Worm (Caenorhabditis elegans): ENCODE data around the gene H20E11.1.
A peak's percentile ranks its signal among the peaks of the same experiment; 100 is the strongest.

H20E11.1 gene

DNA sequence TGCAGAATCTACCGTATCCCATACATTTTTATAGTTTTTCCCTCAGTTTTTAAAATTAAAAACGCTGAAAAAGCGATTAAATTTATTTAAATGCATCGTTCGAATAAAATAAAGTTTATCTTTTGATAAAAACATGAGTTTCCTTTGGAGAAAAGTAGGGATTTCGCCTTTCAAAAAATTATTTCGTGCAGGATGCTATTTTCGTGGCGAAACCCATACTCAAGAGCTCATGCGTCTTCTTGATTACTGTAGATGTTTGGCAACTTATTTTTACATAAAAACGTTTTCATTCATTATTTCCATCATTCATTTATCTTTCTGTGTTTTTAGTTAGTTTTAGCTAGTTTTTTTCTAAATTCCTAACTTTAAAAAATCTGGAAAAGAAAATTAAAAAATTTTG, 40.0 kb upstream of the H20E11.1 start:
- no peak for TF ChIP-seq elt-3 (tag; optimal IDR thresholded peaks at IDR 0.05)
- TF ChIP-seq nhr-77 (tag; optimal IDR thresholded peaks at IDR 0.05): no peak
- TF ChIP-seq nhr-129 (tag; optimal IDR thresholded peaks at IDR 0.05): no peak
- no peak for TF ChIP-seq egl-27 (tag; optimal IDR thresholded peaks at IDR 0.05)
- TF ChIP-seq blmp-1 (tag; optimal IDR thresholded peaks at IDR 0.05; ENCODE audit: insufficient read depth): no peak
- no peak for TF ChIP-seq elt-1 (tag; optimal IDR thresholded peaks at IDR 0.05)
- TF ChIP-seq unc-39 (tag; optimal IDR thresholded peaks at IDR 0.05): no peak
- no peak for TF ChIP-seq ztf-1 (GFP tag; conservative IDR thresholded peaks at IDR 0.05)
- no peak for TF ChIP-seq gmeb-1 (tag; optimal IDR thresholded peaks at IDR 0.05)
- TF ChIP-seq mab-5 (tag; optimal IDR thresholded peaks at IDR 0.05): no peak
- TF ChIP-seq peb-1 (tag; optimal IDR thresholded peaks at IDR 0.05): no peak
- TF ChIP-seq lin-39 (tag; optimal IDR thresholded peaks at IDR 0.05): no peak
- TF ChIP-seq nhr-21 (tag; optimal IDR thresholded peaks at IDR 0.05): no peak
- TF ChIP-seq dmd-4 (tag; optimal IDR thresholded peaks at IDR 0.05): no peak
- no peak for TF ChIP-seq F13H6.1 (tag; optimal IDR thresholded peaks at IDR 0.05)
- no peak for TF ChIP-seq R02D3.7 (tag; optimal IDR thresholded peaks at IDR 0.05)
- TF ChIP-seq ama-1 (optimal IDR thresholded peaks at IDR 0.05): no peak

DNA sequence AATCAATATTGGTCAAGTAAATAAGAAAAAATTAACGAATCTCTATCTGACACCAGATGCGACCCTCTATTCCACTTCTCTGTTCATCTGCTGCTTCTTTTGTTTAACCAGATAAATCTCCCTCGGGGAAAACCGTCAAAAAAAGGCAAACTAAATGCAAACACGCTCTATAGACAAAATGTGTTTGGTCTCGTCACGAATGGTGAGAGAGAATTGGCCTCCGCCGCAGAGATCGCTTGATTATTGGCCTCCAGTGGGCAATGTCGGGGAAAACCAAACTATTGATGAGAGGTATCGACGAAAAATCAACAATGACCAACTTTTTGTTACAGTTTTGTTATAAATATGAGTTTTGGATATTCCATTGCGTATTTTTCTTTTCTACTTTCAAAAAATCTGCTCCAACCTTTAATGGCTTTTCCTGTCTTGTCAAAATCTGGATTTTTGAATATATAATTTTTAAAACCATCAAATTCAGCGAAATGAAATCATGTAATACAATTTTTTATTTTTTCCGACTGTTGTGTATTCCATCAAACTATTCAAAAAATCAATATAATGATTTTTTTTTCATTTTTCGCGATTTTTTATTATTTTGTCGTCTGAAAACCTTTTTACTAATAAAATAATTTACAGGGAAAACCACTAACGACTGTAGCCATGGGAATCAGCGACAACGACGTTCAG, 39.4 kb upstream of the H20E11.1 start, which contains the start of the genes C17H12.2 and vha-8:
Gene C17H12.2, minus strand, starts transcription at position 51 of the 687 bp plus-strand sequence.
Gene vha-8, plus strand, starts transcription at position 637 of the 687 bp plus-strand sequence.
- TF ChIP-seq lin-39 (tag; optimal IDR thresholded peaks at IDR 0.05) (no peak), nhr-10 (tag; optimal IDR thresholded peaks at IDR 0.05) (no peak), sma-3 (GFP tag; optimal IDR thresholded peaks at IDR 0.05) (peak; percentile 92), mab-5 (tag; optimal IDR thresholded peaks at IDR 0.05) (peak; percentile 91), C34F6.9 (tag; optimal IDR thresholded peaks at IDR 0.05) (peak; percentile 99), mdl-1 (tag; optimal IDR thresholded peaks at IDR 0.05) (peak in 1 of 2 experiments; percentile 49), unc-55 (GFP tag; optimal IDR thresholded peaks at IDR 0.05) (peak; percentile 98), zag-1 (tag; optimal IDR thresholded peaks at IDR 0.05) (peak; percentile 91), fos-1 (tag; optimal IDR thresholded peaks at IDR 0.05) (peak; percentile 98), snpc-4 (tag; optimal IDR thresholded peaks at IDR 0.05) (peak; percentile 89), lin-11 (tag; optimal IDR thresholded peaks at IDR 0.05) (peak; percentile 82), unc-39 (tag; optimal IDR thresholded peaks at IDR 0.05) (no peak), ceh-16 (tag; optimal IDR thresholded peaks at IDR 0.05) (peak; percentile 72), alr-1 (tag; optimal IDR thresholded peaks at IDR 0.05) (peak; percentile 17), skn-1 (tag; optimal IDR thresholded peaks at IDR 0.05) (peak; percentile 36), crh-2 (tag; optimal IDR thresholded peaks at IDR 0.05) (peak; percentile 96), ama-1 (optimal IDR thresholded peaks at IDR 0.05) (peak; percentile 80), ceh-82 (tag; optimal IDR thresholded peaks at IDR 0.05) (peak; percentile 58), elt-1 (tag; optimal IDR thresholded peaks at IDR 0.05) (no peak), gmeb-1 (tag; optimal IDR thresholded peaks at IDR 0.05) (peak; percentile 83), egl-27 (tag; optimal IDR thresholded peaks at IDR 0.05) (peak; percentile 61), sma-9 (GFP tag; optimal IDR thresholded peaks at IDR 0.05) (peak; percentile 90), sma-9 (tag; optimal IDR thresholded peaks at IDR 0.05) (no peak), blmp-1 (tag; optimal IDR thresholded peaks at IDR 0.05; ENCODE audit: insufficient read depth) (peak; percentile 67), ztf-11 (tag; optimal IDR thresholded peaks at IDR 0.05) (peak; percentile 57), nhr-77 (tag; optimal IDR thresholded peaks at IDR 0.05) (peak; percentile 55), Y55F3AM.14 (GFP tag; optimal IDR thresholded peaks at IDR 0.05) (no peak), nhr-12 (tag; optimal IDR thresholded peaks at IDR 0.05) (peak; percentile 8), nhr-25 (tag; optimal IDR thresholded peaks at IDR 0.05) (peak; percentile 93), aly-2 (tag; optimal IDR thresholded peaks at IDR 0.05) (no peak), sem-4 (tag; optimal IDR thresholded peaks at IDR 0.05) (peak; percentile 78), ztf-1 (GFP tag; conservative IDR thresholded peaks at IDR 0.05) (no peak), F13H6.1 (tag; optimal IDR thresholded peaks at IDR 0.05) (peak; percentile 92), ZK546.5 (tag; optimal IDR thresholded peaks at IDR 0.05) (peak; percentile 43), lin-13 (GFP tag; optimal IDR thresholded peaks at IDR 0.05) (peak; percentile 93), nhr-129 (tag; optimal IDR thresholded peaks at IDR 0.05) (peak; percentile 98), nhr-237 (tag; optimal IDR thresholded peaks at IDR 0.05) (no peak), nhr-6 (tag; optimal IDR thresholded peaks at IDR 0.05) (peak; percentile 88), ztf-4 (tag; optimal IDR thresholded peaks at IDR 0.05) (peak; percentile 87), dmd-4 (tag; optimal IDR thresholded peaks at IDR 0.05) (no peak), lsy-2 (tag; optimal IDR thresholded peaks at IDR 0.05) (peak; percentile 73 to 94), nhr-21 (tag; optimal IDR thresholded peaks at IDR 0.05) (peak; percentile 89)

Data from whole organism, L2 larva.